Fruit fly (Drosophila melanogaster) whole organism, embryonic: ENCODE measurements around the gene nop5.

Experiments used
- ATbp ChIP-seq: fragments of 200-800 bp; sonication (Bioruptor generic); optimal IDR thresholded peaks from 2 replicates; lab custom pipeline; 2017; ENCODE audit warnings: missing biosample characterization, mild to moderate bottlenecking, missing genetic modification characterization, missing genetic modification reagents
- Ada2b ChIP-seq: fragments of 200-800 bp; sonication (Bioruptor generic); IDR thresholded peaks from 2 replicates; pipeline ENCODE4 v1.3.6; 2022; ENCODE audit warnings: missing biosample characterization, missing genetic modification characterization
- CG10147 ChIP-seq: fragments of 200-800 bp; sonication (Bioruptor generic); optimal IDR thresholded peaks from 2 replicates; lab custom pipeline; 2019; ENCODE audit warnings: missing biosample characterization, mild to moderate bottlenecking, missing genetic modification characterization, moderate library complexity
- CG10462 ChIP-seq: fragments of 200-800 bp; sonication (Bioruptor generic); optimal IDR thresholded peaks from 2 replicates; lab custom pipeline; 2016; ENCODE audit warnings: missing biosample characterization, missing genetic modification characterization
- CG12391 ChIP-seq: fragments of 200-800 bp; sonication (Bioruptor generic); optimal IDR thresholded peaks from 3 replicates; lab custom pipeline; 2018; ENCODE audit warnings: missing biosample characterization, mild to moderate bottlenecking, missing genetic modification characterization, moderate library complexity
- CG13775 ChIP-seq: fragments of 200-800 bp; sonication (Bioruptor generic); optimal IDR thresholded peaks from 3 replicates; lab custom pipeline; 2017; ENCODE audit warnings: missing biosample characterization, mild to moderate bottlenecking, missing genetic modification characterization
- CG14965 ChIP-seq: fragments of 200-800 bp; sonication (Bioruptor generic); optimal IDR thresholded peaks from 2 replicates; lab custom pipeline; 2016; ENCODE audit warnings: missing biosample characterization, missing genetic modification characterization, borderline replicate concordance
- CG15011 ChIP-seq: fragments of 200-800 bp; sonication (Bioruptor generic); optimal IDR thresholded peaks from 3 replicates; lab custom pipeline; 2018; ENCODE audit warnings: missing biosample characterization, mild to moderate bottlenecking, missing genetic modification characterization
- CG15479 ChIP-seq: fragments of 200-800 bp; sonication (Bioruptor generic); optimal IDR thresholded peaks from 3 replicates; lab custom pipeline; 2019; ENCODE audit warnings: missing biosample characterization, mild to moderate bottlenecking, missing genetic modification characterization, moderate library complexity
- CG15514 ChIP-seq: fragments of 200-800 bp; sonication (Bioruptor generic); optimal IDR thresholded peaks from 3 replicates; lab custom pipeline; 2017; ENCODE audit warnings: missing biosample characterization, missing genetic modification characterization, mild to moderate bottlenecking, moderate library complexity, missing genetic modification reagents
- CG2116 ChIP-seq: fragments of 200-800 bp; sonication (Bioruptor generic); optimal IDR thresholded peaks from 3 replicates; lab custom pipeline; 2018; ENCODE audit warnings: missing biosample characterization, mild to moderate bottlenecking, missing genetic modification characterization
- CG30403 ChIP-seq: fragments of 200-800 bp; sonication (Bioruptor generic); optimal IDR thresholded peaks from 3 replicates; lab custom pipeline; 2016; ENCODE audit warnings: missing biosample characterization, missing genetic modification characterization
- CG4360 ChIP-seq: fragments of 200-800 bp; sonication (Bioruptor generic); IDR thresholded peaks from 2 replicates; pipeline ENCODE4 v1.3.6; 2022; ENCODE audit warnings: missing biosample characterization, missing genetic modification characterization
- CG4404 ChIP-seq: fragments of 200-800 bp; sonication (Bioruptor generic); IDR thresholded peaks from 2 replicates; pipeline ENCODE4 v1.3.6; 2022; ENCODE audit warnings: missing biosample characterization, missing genetic modification characterization
- CG4854 ChIP-seq: fragments of 200-800 bp; sonication (Bioruptor generic); optimal IDR thresholded peaks from 2 replicates; lab custom pipeline; 2016; ENCODE audit warnings: missing biosample characterization, missing genetic modification characterization, inconsistent platforms
- CG6254 ChIP-seq: fragments of 200-800 bp; sonication (Bioruptor generic); optimal IDR thresholded peaks from 3 replicates; lab custom pipeline; 2017; ENCODE audit warnings: mild to moderate bottlenecking, missing biosample characterization, missing genetic modification reagents, missing genetic modification characterization
- CG8290 ChIP-seq, 3 experiments: fragments of 200-800 bp; sonication (Bioruptor generic); optimal IDR thresholded peaks; 2 replicates each; lab custom pipeline; 2016 to 2019; ENCODE audit warnings: missing biosample characterization in 3 of 3, missing genetic modification characterization in 3 of 3, mild to moderate bottlenecking in 2 of 3, moderate library complexity in 1 of 3
- CG8765 ChIP-seq: fragments of 200-800 bp; sonication (Bioruptor generic); IDR thresholded peaks from 2 replicates; pipeline ENCODE4 v1.3.6; 2022; ENCODE audit warnings: missing biosample characterization, missing genetic modification characterization
- Dek ChIP-seq: fragments of 200-800 bp; sonication (Bioruptor generic); optimal IDR thresholded peaks from 3 replicates; lab custom pipeline; 2019; ENCODE audit warnings: missing biosample characterization, mild to moderate bottlenecking, missing genetic modification characterization, moderate library complexity
- Doc2 ChIP-seq: fragments of 200-800 bp; sonication (Bioruptor generic); IDR thresholded peaks from 2 replicates; pipeline ENCODE4 v1.3.6; 2022; ENCODE audit warnings: missing biosample characterization, missing genetic modification characterization
- Hey ChIP-seq: fragments of 200-800 bp; sonication (Bioruptor generic); optimal IDR thresholded peaks from 3 replicates; lab custom pipeline; 2018; ENCODE audit warnings: missing biosample characterization, mild to moderate bottlenecking, missing genetic modification characterization
- HmgZ ChIP-seq: fragments of 200-800 bp; sonication (Bioruptor generic); optimal IDR thresholded peaks from 2 replicates; lab custom pipeline; 2018; ENCODE audit warnings: missing biosample characterization, mild to moderate bottlenecking, missing genetic modification characterization
- Hr3 ChIP-seq: fragments of 200-800 bp; sonication (Bioruptor generic); optimal IDR thresholded peaks from 3 replicates; lab custom pipeline; 2016; ENCODE audit warnings: missing biosample characterization, missing genetic modification characterization
- Hr78 ChIP-seq, 2 experiments: fragments of 200-800 bp in 1 of 2; fragments of >200 bp in 1 of 2; sonication (Bioruptor generic) in 1 of 2; optimal IDR thresholded peaks; 2 replicates each; lab custom pipeline; 2017 to 2019; ENCODE audit warnings: missing biosample characterization in 2 of 2, missing genetic modification characterization in 2 of 2, mild to moderate bottlenecking in 1 of 2, moderate library complexity in 1 of 2
- Lpt ChIP-seq: fragments of >200 bp; optimal IDR thresholded peaks from 2 replicates; lab custom pipeline; 2018; ENCODE audit warnings: missing biosample characterization, missing genetic modification characterization
- NFAT ChIP-seq: fragments of 200-800 bp; sonication (Bioruptor generic); IDR thresholded peaks from 2 replicates; pipeline ENCODE4 v1.3.6; 2022; ENCODE audit warnings: missing biosample characterization, missing genetic modification characterization
- Neu2 ChIP-seq: fragments of 200-800 bp; sonication (Bioruptor generic); optimal IDR thresholded peaks from 3 replicates; lab custom pipeline; 2016; ENCODE audit warnings: missing biosample characterization, missing genetic modification characterization, borderline replicate concordance
- Nf-YC ChIP-seq: fragments of 200-800 bp; optimal IDR thresholded peaks from 3 replicates; lab custom pipeline; 2019; ENCODE audit warnings: missing biosample characterization, mild to moderate bottlenecking, missing genetic modification characterization, moderate library complexity
- PHDP ChIP-seq: fragments of 200-800 bp; sonication (Bioruptor generic); optimal IDR thresholded peaks from 3 replicates; lab custom pipeline; 2018; ENCODE audit warnings: missing biosample characterization, mild to moderate bottlenecking, missing genetic modification characterization, moderate library complexity
- ato ChIP-seq: fragments of 200-800 bp; sonication (Bioruptor generic); IDR thresholded peaks from 2 replicates; pipeline ENCODE4 v1.3.6; 2022; ENCODE audit warnings: missing biosample characterization, missing genetic modification characterization; ENCODE audit not compliant: partially characterized antibody
- az2 ChIP-seq: fragments of 200-800 bp; sonication (Bioruptor generic); optimal IDR thresholded peaks from 3 replicates; lab custom pipeline; 2016; ENCODE audit warnings: missing biosample characterization, missing genetic modification characterization
- bcd ChIP-seq: fragments of 200-800 bp; sonication (Bioruptor generic); optimal IDR thresholded peaks from 2 replicates; lab custom pipeline; 2017; ENCODE audit warnings: missing biosample characterization, mild to moderate bottlenecking, missing genetic modification characterization
- caup ChIP-seq: fragments of 200-800 bp; sonication (Bioruptor generic); optimal IDR thresholded peaks from 3 replicates; lab custom pipeline; 2017; ENCODE audit warnings: missing biosample characterization, mild to moderate bottlenecking, missing genetic modification characterization, moderate library complexity; ENCODE audit not compliant: severe bottlenecking
- danr ChIP-seq: fragments of 200-800 bp; sonication (Bioruptor generic); IDR thresholded peaks from 2 replicates; pipeline ENCODE4 v1.3.6; 2022; ENCODE audit warnings: missing biosample characterization, missing genetic modification characterization
- dmrt11E ChIP-seq: fragments of 200-800 bp; sonication (Bioruptor generic); optimal IDR thresholded peaks from 3 replicates; lab custom pipeline; 2018; ENCODE audit warnings: missing biosample characterization, mild to moderate bottlenecking, missing genetic modification characterization, moderate library complexity
- emc ChIP-seq: fragments of 200-800 bp; sonication (Bioruptor generic); optimal IDR thresholded peaks from 2 replicates; lab custom pipeline; 2016; ENCODE audit warnings: missing biosample characterization, missing genetic modification characterization
- exex ChIP-seq: fragments of 200-800 bp; sonication (Bioruptor generic); optimal IDR thresholded peaks from 4 replicates; lab custom pipeline; 2018; ENCODE audit warnings: missing biosample characterization, mild to moderate bottlenecking, missing genetic modification characterization, moderate library complexity
- ftz-f1 ChIP-seq: fragments of 200-800 bp; sonication (Bioruptor generic); optimal IDR thresholded peaks from 2 replicates; lab custom pipeline; 2016; ENCODE audit warnings: missing biosample characterization, missing genetic modification characterization
- fu2 ChIP-seq: fragments of 200-800 bp; sonication (Bioruptor generic); optimal IDR thresholded peaks from 2 replicates; lab custom pipeline; 2016; ENCODE audit warnings: missing biosample characterization, missing genetic modification characterization
- gcm2 ChIP-seq: fragments of 200-800 bp; sonication (Bioruptor generic); optimal IDR thresholded peaks from 2 replicates; lab custom pipeline; 2016; ENCODE audit warnings: missing biosample characterization, missing genetic modification characterization
- hth ChIP-seq: fragments of >200 bp; optimal IDR thresholded peaks from 2 replicates; lab custom pipeline; 2017; ENCODE audit warnings: inconsistent platforms
- insv ChIP-seq, 2 experiments: fragments of 200-800 bp; sonication (Bioruptor generic); optimal IDR thresholded peaks; 3 replicates each; lab custom pipeline; 2016 to 2018; ENCODE audit warnings: missing biosample characterization in 2 of 2, missing genetic modification characterization in 2 of 2
- nmo ChIP-seq: fragments of 200-800 bp; sonication (Bioruptor generic); optimal IDR thresholded peaks from 2 replicates; lab custom pipeline; 2018; ENCODE audit warnings: missing biosample characterization, mild to moderate bottlenecking, missing genetic modification characterization, moderate library complexity
- prd ChIP-seq, 3 experiments: fragments of >200 bp in 2 of 3; fragments of 200-800 bp in 1 of 3; sonication (Bioruptor generic) in 1 of 3; optimal IDR thresholded peaks in 2 of 3; IDR thresholded peaks in 1 of 3; 2 replicates in 2 of 3; 3 replicates in 1 of 3; pipeline versions ENCODE4 v1.3.6 to Lab custom; 2017 to 2022; ENCODE audit warnings: missing biosample characterization in 1 of 3, missing genetic modification characterization in 1 of 3
- ranshi ChIP-seq: fragments of 200-800 bp; sonication (Bioruptor generic); IDR thresholded peaks from 2 replicates; pipeline ENCODE4 v1.3.6; 2022; ENCODE audit warnings: missing biosample characterization, missing genetic modification characterization
- rib ChIP-seq: fragments of 200-800 bp; sonication (Bioruptor generic); IDR thresholded peaks from 2 replicates; pipeline ENCODE4 v1.3.6; 2022; ENCODE audit warnings: missing biosample characterization, missing genetic modification characterization
- sc ChIP-seq, 3 experiments: fragments of >200 bp in 2 of 3; fragments of 200-800 bp in 1 of 3; sonication (Bioruptor generic) in 1 of 3; optimal IDR thresholded peaks; 2 replicates in 2 of 3; 3 replicates in 1 of 3; lab custom pipeline; 2017; ENCODE audit warnings: mild to moderate bottlenecking in 1 of 3, missing biosample characterization in 1 of 3, missing genetic modification characterization in 1 of 3, missing genetic modification reagents in 1 of 3
- slbo ChIP-seq: fragments of 200-800 bp; sonication (Bioruptor generic); IDR thresholded peaks from 2 replicates; pipeline ENCODE4 v1.3.6; 2022; ENCODE audit warnings: missing biosample characterization, missing genetic modification characterization
- tio ChIP-seq: fragments of 200-800 bp; sonication (Bioruptor generic); optimal IDR thresholded peaks from 2 replicates; lab custom pipeline; 2017; ENCODE audit warnings: missing biosample characterization, missing genetic modification characterization, inconsistent platforms

nop5 gene

DNA sequence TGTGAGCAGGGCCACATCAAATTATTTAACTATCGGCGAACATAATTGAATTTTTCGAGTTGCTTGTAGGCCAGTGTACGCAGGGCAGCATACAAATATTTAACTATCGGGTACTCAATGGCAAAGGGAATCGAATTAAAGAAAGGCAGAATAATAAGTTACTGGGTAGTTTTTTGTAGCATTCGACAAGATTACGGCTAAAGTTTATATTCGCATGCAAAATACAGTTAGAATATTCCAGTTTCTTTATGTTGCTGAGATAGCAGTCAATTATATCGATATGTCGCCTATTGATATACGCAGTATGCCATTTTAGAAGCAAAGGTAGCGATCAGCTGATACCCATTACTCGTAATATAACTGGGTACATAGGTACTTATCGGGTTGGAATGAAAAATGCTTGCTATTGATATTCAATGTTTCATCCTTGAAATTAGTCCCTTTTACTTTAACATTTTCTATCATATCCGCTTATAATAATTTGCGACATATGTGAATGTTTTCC, 49.5 kb upstream of the nop5 start (continued):
- no peak; the same call in 1 of the 2 replicates for TF ChIP-seq rib (GFP tag; lab: Robert Waterston, UW)
- TF ChIP-seq Ada2b (GFP tag; lab: Robert Waterston, UW): no peak
- no peak for TF ChIP-seq gcm2 (GFP tag; lab: Kevin White, UChicago)
- TF ChIP-seq CG15514 (GFP tag; lab: Kevin White, UChicago): peak; percentile 4
- TF ChIP-seq caup (GFP tag; lab: Kevin White, UChicago): peak; percentile 51
- no peak for TF ChIP-seq Dek (tag; lab: Kevin White, UChicago)
- peak; percentile 92 for TF ChIP-seq CG2116
- peak; percentile 10 for TF ChIP-seq ATbp
- peak; percentile 55 for TF ChIP-seq ato
- TF ChIP-seq CG12391: peak; percentile 50
- TF ChIP-seq insv (GFP tag; optimal IDR thresholded peaks at IDR 0.05; lab: Kevin White, UChicago): no peak
- no peak for TF ChIP-seq CG10147 (GFP tag; lab: Kevin White, UChicago)
- TF ChIP-seq CG6254 (GFP tag; lab: Kevin White, UChicago): peak; percentile 17
- TF ChIP-seq az2: peak; percentile 40
- peak; percentile 53 for TF ChIP-seq HmgZ (tag; lab: Kevin White, UChicago)
- TF ChIP-seq Hr78 (GFP tag; optimal IDR thresholded peaks at IDR 0.05; lab: Kevin White, UChicago): no peak
- no peak for TF ChIP-seq danr (GFP tag; lab: Robert Waterston, UW)
- peak; percentile 62 for TF ChIP-seq ranshi (GFP tag; lab: Robert Waterston, UW)
- TF ChIP-seq CG15011 (GFP tag; lab: Kevin White, UChicago): no peak
- peak; percentile 30 for TF ChIP-seq dmrt11E
- TF ChIP-seq Doc2: no peak
- TF ChIP-seq fu2 (GFP tag; lab: Kevin White, UChicago): peak; percentile 61
- TF ChIP-seq Neu2 (GFP tag; lab: Kevin White, UChicago): no peak
- no peak for TF ChIP-seq CG4404 (GFP tag; lab: Robert Waterston, UW)
- no peak for TF ChIP-seq sc (optimal IDR thresholded peaks at IDR 0.05; lab: Kevin White, UChicago)
- TF ChIP-seq sc (GFP tag; optimal IDR thresholded peaks at IDR 0.05; lab: Kevin White, UChicago): no peak
- peak; percentile 51 for TF ChIP-seq PHDP (tag; lab: Kevin White, UChicago)
- TF ChIP-seq ftz-f1: no peak
- peak; percentile 54 for TF ChIP-seq slbo (GFP tag; lab: Robert Waterston, UW)
- TF ChIP-seq Nf-YC (tag; lab: Kevin White, UChicago): peak; percentile 15
- no peak for TF ChIP-seq Hey (tag; lab: Kevin White, UChicago)
- TF ChIP-seq NFAT (GFP tag; lab: Robert Waterston, UW): peak; percentile 54
- TF ChIP-seq hth (lab: Kevin White, UChicago): no peak
- no peak for TF ChIP-seq bcd (GFP tag; lab: Kevin White, UChicago)
- TF ChIP-seq CG13775: peak; percentile 54
- peak; percentile 30 for TF ChIP-seq CG4854
- no peak for TF ChIP-seq emc (GFP tag; lab: Kevin White, UChicago)
- TF ChIP-seq CG8765 (GFP tag; lab: Robert Waterston, UW): no peak
- peak; percentile 5 for TF ChIP-seq CG8290 (GFP tag; optimal IDR thresholded peaks at IDR 0.05; lab: Kevin White, UChicago)
- no peak for TF ChIP-seq CG8290 (tag; optimal IDR thresholded peaks at IDR 0.05; lab: Kevin White, UChicago)
- TF ChIP-seq Hr3: no peak
- TF ChIP-seq prd (optimal IDR thresholded peaks at IDR 0.05; lab: Kevin White, UChicago): no peak
- TF ChIP-seq prd (GFP tag; IDR thresholded peaks at IDR 0.05; lab: Robert Waterston, UW): peak; percentile 23; the same call in 1 of the 3 replicates
- peak; percentile 32 for TF ChIP-seq nmo (GFP tag; lab: Kevin White, UChicago)
- no peak for TF ChIP-seq CG15479 (GFP tag; lab: Kevin White, UChicago)
- no peak for TF ChIP-seq CG4360 (GFP tag; lab: Robert Waterston, UW)
- no peak for TF ChIP-seq tio (GFP tag; lab: Kevin White, UChicago)
- TF ChIP-seq exex: no peak
- no peak for TF ChIP-seq Lpt
- no peak for TF ChIP-seq CG10462 (GFP tag; lab: Kevin White, UChicago)
- TF ChIP-seq CG30403: peak; percentile 65
- TF ChIP-seq CG14965 (GFP tag; lab: Kevin White, UChicago): no peak
